Fruit fly (Drosophila melanogaster): Measurements from ENCODE around the gene CG9119.
A peak's percentile ranks its signal among the peaks of the same experiment; 100 is the strongest.

Gene CG9119

DNA sequence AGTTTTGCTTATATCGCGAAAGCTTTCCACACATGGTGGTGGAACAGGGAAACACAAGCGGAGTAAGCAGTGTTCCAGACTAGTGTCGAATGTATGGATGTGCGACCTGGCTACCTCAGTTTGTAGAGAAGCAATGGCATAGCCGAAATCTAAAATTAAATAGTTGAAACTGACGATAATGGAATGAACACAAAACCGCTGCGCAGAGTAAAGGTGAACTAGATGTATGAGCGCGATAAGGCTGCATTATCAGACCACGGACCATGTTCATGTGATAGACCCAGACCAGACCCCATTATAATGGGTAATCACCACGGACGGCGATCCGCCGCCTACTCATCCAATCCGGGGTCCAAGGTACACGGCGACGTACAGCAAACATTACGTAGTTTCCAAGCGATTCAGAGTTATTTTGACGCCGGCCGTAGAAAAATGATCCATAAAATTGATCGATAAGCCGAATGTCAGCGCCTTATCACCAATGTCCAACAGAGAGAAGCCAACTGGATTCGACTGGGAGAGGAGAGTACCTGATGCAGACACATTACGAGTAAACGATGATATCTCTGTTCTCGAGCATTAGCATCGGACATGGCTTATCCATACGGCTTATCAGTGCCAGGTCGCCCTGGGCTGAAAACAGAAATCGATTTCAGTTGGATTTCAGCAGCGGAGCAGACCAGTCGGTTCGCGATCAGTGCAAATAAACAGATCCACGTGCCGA is 15.5 kb downstream of the CG9119 start, which contains the start of gene CG13912 (continued):
- TF ChIP-seq CG8478 (optimal IDR thresholded peaks at IDR 0.05), result no peak
- no peak for TF ChIP-seq HLH54F (GFP tag; optimal IDR thresholded peaks at IDR 0.05)
- no peak for TF ChIP-seq Bdp1 (GFP tag; optimal IDR thresholded peaks at IDR 0.05)
- peak; percentile 15 to 29 for TF ChIP-seq Trl (optimal IDR thresholded peaks at IDR 0.05)
- TF ChIP-seq Trl (GFP tag; optimal IDR thresholded peaks at IDR 0.05), result no peak
- TF ChIP-seq CG8359 (GFP tag; optimal IDR thresholded peaks at IDR 0.05; ENCODE audit: borderline replicate concordance), result no peak
- TF ChIP-seq pb (GFP tag; optimal IDR thresholded peaks at IDR 0.05), result no peak
- no peak for TF ChIP-seq ap (GFP tag; IDR thresholded peaks at IDR 0.05)
- no peak for TF ChIP-seq hb (GFP tag; IDR thresholded peaks at IDR 0.05; ENCODE audit: partially characterized antibody)
- no peak for TF ChIP-seq ind (GFP tag; optimal IDR thresholded peaks at IDR 0.05)
- no peak for TF ChIP-seq CG8089 (GFP tag; optimal IDR thresholded peaks at IDR 0.05)
- no peak for TF ChIP-seq CG6689 (GFP tag; IDR thresholded peaks at IDR 0.05)
- no peak for TF ChIP-seq CG8765 (GFP tag; IDR thresholded peaks at IDR 0.05)
- TF ChIP-seq CG16813 (GFP tag; IDR thresholded peaks at IDR 0.05; ENCODE audit: partially characterized antibody), result peak; percentile 6; the same call in 1 of the 3 replicates
- no peak for TF ChIP-seq CG9727 (GFP tag; optimal IDR thresholded peaks at IDR 0.05)
- no peak for TF ChIP-seq Dip2 (GFP tag; IDR thresholded peaks at IDR 0.05)
- no peak for TF ChIP-seq Max (GFP tag; optimal IDR thresholded peaks at IDR 0.05)
- TF ChIP-seq CG5180 (GFP tag; optimal IDR thresholded peaks at IDR 0.05), result peak; percentile 24
- no peak for TF ChIP-seq salm (tag; optimal IDR thresholded peaks at IDR 0.05)
- no peak for TF ChIP-seq schlank (tag; optimal IDR thresholded peaks at IDR 0.05)
- TF ChIP-seq unc-4 (GFP tag; IDR thresholded peaks at IDR 0.05; ENCODE audit: partially characterized antibody), result no peak
- TF ChIP-seq zf30C (GFP tag; optimal IDR thresholded peaks at IDR 0.05), result no peak
- peak; percentile 18 for TF ChIP-seq HHEX (GFP tag; optimal IDR thresholded peaks at IDR 0.05)
- no peak for TF ChIP-seq nerfin-2 (GFP tag; IDR thresholded peaks at IDR 0.05; ENCODE audit: partially characterized antibody)
- TF ChIP-seq Ssrp (tag; optimal IDR thresholded peaks at IDR 0.05), result no peak
- TF ChIP-seq so (GFP tag; IDR thresholded peaks at IDR 0.05), result no peak
- TF ChIP-seq bowl (GFP tag; IDR thresholded peaks at IDR 0.05), result 0 out of 2 replicates have a peak, but pooled peaks have one; percentile 12
- TF ChIP-seq Rfx (GFP tag; IDR thresholded peaks at IDR 0.05), result peak; percentile 12; the same call in 1 of the 2 replicates
- no peak for TF ChIP-seq HLHmδ (GFP tag; optimal IDR thresholded peaks at IDR 0.05)
- TF ChIP-seq CG7839 (tag; optimal IDR thresholded peaks at IDR 0.05), result no peak
- TF ChIP-seq NC2α (GFP tag; optimal IDR thresholded peaks at IDR 0.05), result no peak
- TF ChIP-seq inv (GFP tag; IDR thresholded peaks at IDR 0.05; ENCODE audit: partially characterized antibody), result no peak
- no peak for TF ChIP-seq dmrt11E (tag; optimal IDR thresholded peaks at IDR 0.05)
- no peak for TF ChIP-seq chif (GFP tag; optimal IDR thresholded peaks at IDR 0.05)
- no peak for TF ChIP-seq gem (tag; optimal IDR thresholded peaks at IDR 0.05)
- TF ChIP-seq CG13123 (GFP tag; optimal IDR thresholded peaks at IDR 0.05), result no peak
- TF ChIP-seq bigmax (GFP tag; optimal IDR thresholded peaks at IDR 0.05), result no peak
- TF ChIP-seq Dref (GFP tag; IDR thresholded peaks at IDR 0.05), result no peak
- TF ChIP-seq lola (GFP tag; optimal IDR thresholded peaks at IDR 0.05), result no peak
- TF ChIP-seq grau (tag; optimal IDR thresholded peaks at IDR 0.05), result no peak
- TF ChIP-seq fu2 (GFP tag; optimal IDR thresholded peaks at IDR 0.05), result no peak
- TF ChIP-seq CG10462 (GFP tag; optimal IDR thresholded peaks at IDR 0.05), result no peak
- TF ChIP-seq Fer2 (tag; optimal IDR thresholded peaks at IDR 0.05), result no peak
- no peak for TF ChIP-seq E2f1 (GFP tag; IDR thresholded peaks at IDR 0.05)
- no peak for TF ChIP-seq ems (GFP tag; optimal IDR thresholded peaks at IDR 0.05)
- no peak for TF ChIP-seq ato (GFP tag; IDR thresholded peaks at IDR 0.05; ENCODE audit: partially characterized antibody)
- no peak for TF ChIP-seq Camta (GFP tag; optimal IDR thresholded peaks at IDR 0.05)
- no peak for TF ChIP-seq sisA (GFP tag; IDR thresholded peaks at IDR 0.05)
- TF ChIP-seq pfk (GFP tag; optimal IDR thresholded peaks at IDR 0.05), result peak; percentile 6
- no peak for TF ChIP-seq Dad (GFP tag; optimal IDR thresholded peaks at IDR 0.05)
